Fruit fly (Drosophila melanogaster): ENCODE measurements around the gene mRpL21.

The mRpL21 gene

DNA sequence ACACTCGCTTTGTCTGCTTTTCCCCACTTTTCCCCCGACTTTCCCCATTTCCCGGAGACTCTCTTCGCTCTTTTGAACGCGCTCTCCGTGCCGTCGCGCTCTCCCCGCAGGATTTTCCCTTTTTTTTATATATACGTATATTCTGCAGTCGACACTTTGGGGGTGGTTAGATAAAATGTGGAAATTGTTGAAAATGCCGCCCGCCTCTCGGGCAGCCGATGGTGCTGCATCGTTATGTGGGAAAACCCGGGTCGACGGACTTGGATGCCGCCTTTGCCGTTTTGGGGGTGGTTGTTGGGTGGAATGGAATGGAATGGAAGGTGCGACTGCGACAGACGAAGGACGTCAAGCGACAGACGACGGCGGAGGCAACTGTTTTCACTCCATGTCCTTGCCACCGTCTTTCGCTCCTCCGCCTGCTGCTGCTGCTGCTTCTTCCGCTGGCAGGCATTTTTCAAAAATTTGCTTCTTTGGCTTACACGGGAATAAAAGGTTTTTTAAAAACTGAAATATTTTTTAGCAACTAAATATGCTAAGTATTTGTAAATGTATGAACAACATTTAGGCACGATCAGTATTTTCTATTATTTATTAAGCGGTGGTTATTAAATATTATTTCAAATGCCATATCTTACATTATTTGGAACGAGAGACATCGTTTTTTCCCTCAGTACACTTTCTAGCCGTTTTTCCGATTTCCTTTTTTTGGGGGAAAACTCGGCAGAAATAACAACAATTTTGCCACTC lies 23.9 kb downstream of the mRpL21 start (continued):
- TF ChIP-seq Awh (GFP tag; IDR thresholded peaks at IDR 0.05): no peak
- no peak for TF ChIP-seq chn (GFP tag; optimal IDR thresholded peaks at IDR 0.05)
- no peak for TF ChIP-seq MESR4 (GFP tag; optimal IDR thresholded peaks at IDR 0.05)
- no peak for TF ChIP-seq gsb (GFP tag; IDR thresholded peaks at IDR 0.05)
- no peak for TF ChIP-seq Doc3 (GFP tag; IDR thresholded peaks at IDR 0.05; ENCODE audit: partially characterized antibody)
- TF ChIP-seq eyg (GFP tag; optimal IDR thresholded peaks at IDR 0.05): no peak
- no peak for TF ChIP-seq CG10959 (GFP tag; IDR thresholded peaks at IDR 0.05)
- TF ChIP-seq repo (GFP tag; optimal IDR thresholded peaks at IDR 0.05): no peak
- TF ChIP-seq CG13123 (GFP tag; optimal IDR thresholded peaks at IDR 0.05): no peak
- no peak for TF ChIP-seq inv (GFP tag; IDR thresholded peaks at IDR 0.05; ENCODE audit: partially characterized antibody)
- no peak for TF ChIP-seq Elba2 (GFP tag; optimal IDR thresholded peaks at IDR 0.05)
- no peak for TF ChIP-seq corto (GFP tag; optimal IDR thresholded peaks at IDR 0.05)
- peak; percentile 56; the same call in 1 of the 2 replicates for TF ChIP-seq crol (GFP tag; IDR thresholded peaks at IDR 0.05)
- no peak for TF ChIP-seq otp (GFP tag; IDR thresholded peaks at IDR 0.05)
- TF ChIP-seq knrl (GFP tag; IDR thresholded peaks at IDR 0.05; ENCODE audit: partially characterized antibody): no peak
- TF ChIP-seq trem (tag; optimal IDR thresholded peaks at IDR 0.05): no peak
- no peak for TF ChIP-seq mirr (GFP tag; optimal IDR thresholded peaks at IDR 0.05)
- peak; percentile 13 for TF ChIP-seq Ssrp (tag; optimal IDR thresholded peaks at IDR 0.05)
- 0 out of 2 replicates have a peak, but pooled peaks have one; percentile 8 for TF ChIP-seq Ada2b (GFP tag; IDR thresholded peaks at IDR 0.05)
- no peak for TF ChIP-seq scrt (GFP tag; optimal IDR thresholded peaks at IDR 0.05)
- 0 out of 2 replicates have a peak, but pooled peaks have one; percentile 13 for TF ChIP-seq rib (GFP tag; IDR thresholded peaks at IDR 0.05)
- peak; percentile 70 for TF ChIP-seq pros (GFP tag; optimal IDR thresholded peaks at IDR 0.05)
- TF ChIP-seq tup (GFP tag; optimal IDR thresholded peaks at IDR 0.05): no peak
- TF ChIP-seq Oli (tag; optimal IDR thresholded peaks at IDR 0.05): peak; percentile 18
- no peak for TF ChIP-seq CG5180 (GFP tag; optimal IDR thresholded peaks at IDR 0.05)
- peak; percentile 51 for TF ChIP-seq sd (tag; optimal IDR thresholded peaks at IDR 0.05)
- no peak for TF ChIP-seq hkb (optimal IDR thresholded peaks at IDR 0.05)
- no peak for TF ChIP-seq hkb (GFP tag; IDR thresholded peaks at IDR 0.05)
- TF ChIP-seq sqz (GFP tag; optimal IDR thresholded peaks at IDR 0.05): peak; percentile 19
- TF ChIP-seq CG6683 (GFP tag; optimal IDR thresholded peaks at IDR 0.05): no peak
- TF ChIP-seq dmrt11E (tag; optimal IDR thresholded peaks at IDR 0.05): no peak
- TF ChIP-seq CG8944 (GFP tag; optimal IDR thresholded peaks at IDR 0.05): no peak
- no peak for TF ChIP-seq pb (GFP tag; optimal IDR thresholded peaks at IDR 0.05)
- no peak for TF ChIP-seq NC2α (GFP tag; optimal IDR thresholded peaks at IDR 0.05)
- TF ChIP-seq Taf1 (GFP tag; IDR thresholded peaks at IDR 0.05): no peak
- TF ChIP-seq tna (GFP tag; IDR thresholded peaks at IDR 0.05; ENCODE audit: partially characterized antibody): no peak
- no peak for TF ChIP-seq slp2 (GFP tag; optimal IDR thresholded peaks at IDR 0.05)
- TF ChIP-seq crc (GFP tag; optimal IDR thresholded peaks at IDR 0.05): no peak
- TF ChIP-seq CG4328 (GFP tag; optimal IDR thresholded peaks at IDR 0.05): no peak
- no peak for TF ChIP-seq CG8290 (GFP tag; optimal IDR thresholded peaks at IDR 0.05)
- TF ChIP-seq CG8290 (tag; optimal IDR thresholded peaks at IDR 0.05): no peak
- peak; percentile 29 for TF ChIP-seq CoRest (tag; optimal IDR thresholded peaks at IDR 0.05)
- peak; percentile 37 for TF ChIP-seq Med (GFP tag)
- TF ChIP-seq lbe (GFP tag; optimal IDR thresholded peaks at IDR 0.05): no peak
- no peak for TF ChIP-seq sna (GFP tag; IDR thresholded peaks at IDR 0.05; ENCODE audit: partially characterized antibody)
- TF ChIP-seq twi (tag; optimal IDR thresholded peaks at IDR 0.05): no peak
- TF ChIP-seq fd102C (GFP tag; optimal IDR thresholded peaks at IDR 0.05): no peak
- TF ChIP-seq CG17912 (GFP tag; optimal IDR thresholded peaks at IDR 0.05): no peak
- no peak for TF ChIP-seq CG10321 (GFP tag; IDR thresholded peaks at IDR 0.05)
- TF ChIP-seq en (GFP tag; optimal IDR thresholded peaks at IDR 0.05): no peak
